Fruit fly (Drosophila melanogaster) whole organism, embryonic: ENCODE results near the gene SNRPG.

Source experiments
- ATbp ChIP-seq: fragments of 200-800 bp; sonication (Bioruptor generic); optimal IDR thresholded peaks from 2 replicates; lab custom pipeline; 2017; ENCODE audit warnings: missing biosample characterization, mild to moderate bottlenecking, missing genetic modification characterization, missing genetic modification reagents
- Ada2b ChIP-seq: fragments of 200-800 bp; sonication (Bioruptor generic); IDR thresholded peaks from 2 replicates; pipeline ENCODE4 v1.3.6; 2022; ENCODE audit warnings: missing biosample characterization, missing genetic modification characterization
- Atf6 ChIP-seq: fragments of 200-800 bp; sonication (Bioruptor generic); IDR thresholded peaks from 2 replicates; pipeline ENCODE4 v1.3.6; 2022; ENCODE audit warnings: missing biosample characterization, missing genetic modification characterization
- CG10431 ChIP-seq: fragments of 200-800 bp; sonication (Bioruptor generic); optimal IDR thresholded peaks from 3 replicates; lab custom pipeline; 2018; ENCODE audit warnings: missing biosample characterization, mild to moderate bottlenecking, missing genetic modification characterization
- CG11723 ChIP-seq: fragments of 200-800 bp; sonication (Bioruptor generic); optimal IDR thresholded peaks from 2 replicates; lab custom pipeline; 2017; ENCODE audit warnings: missing biosample characterization, mild to moderate bottlenecking, missing genetic modification characterization
- CG12155 ChIP-seq: fragments of 200-800 bp; sonication (Bioruptor generic); optimal IDR thresholded peaks from 3 replicates; lab custom pipeline; 2016; ENCODE audit warnings: missing biosample characterization, missing genetic modification characterization
- CG13296 ChIP-seq: fragments of 200-800 bp; sonication (Bioruptor generic); optimal IDR thresholded peaks from 3 replicates; lab custom pipeline; 2018; ENCODE audit warnings: missing biosample characterization, mild to moderate bottlenecking, missing genetic modification characterization
- CG13894 ChIP-seq: fragments of 200-800 bp; sonication (Bioruptor generic); optimal IDR thresholded peaks from 3 replicates; lab custom pipeline; 2018; ENCODE audit warnings: missing biosample characterization, mild to moderate bottlenecking, missing genetic modification characterization, moderate library complexity
- CG17328 ChIP-seq: fragments of 200-800 bp; sonication (Bioruptor generic); IDR thresholded peaks from 2 replicates; pipeline ENCODE4 v1.3.6; 2022; ENCODE audit warnings: missing biosample characterization, missing genetic modification characterization
- CG17802 ChIP-seq: fragments of 200-800 bp; sonication (Bioruptor generic); optimal IDR thresholded peaks from 2 replicates; lab custom pipeline; 2018; ENCODE audit warnings: missing biosample characterization, mild to moderate bottlenecking, missing genetic modification characterization, moderate library complexity
- CG1792 ChIP-seq: fragments of 200-800 bp; sonication (Bioruptor generic); optimal IDR thresholded peaks from 2 replicates; lab custom pipeline; 2016; ENCODE audit warnings: missing biosample characterization, missing genetic modification characterization
- CG18599 ChIP-seq: fragments of 200-800 bp; sonication (Bioruptor generic); optimal IDR thresholded peaks from 3 replicates; lab custom pipeline; 2017; ENCODE audit warnings: missing biosample characterization, missing genetic modification characterization, mild to moderate bottlenecking, moderate library complexity, missing genetic modification reagents
- CG18619 ChIP-seq: fragments of 200-800 bp; sonication (Bioruptor generic); optimal IDR thresholded peaks from 3 replicates; lab custom pipeline; 2017; ENCODE audit warnings: missing biosample characterization, mild to moderate bottlenecking, missing genetic modification characterization
- CG2678 ChIP-seq: fragments of 200-800 bp; sonication (Bioruptor generic); optimal IDR thresholded peaks from 3 replicates; lab custom pipeline; 2019; ENCODE audit warnings: missing biosample characterization, mild to moderate bottlenecking, missing genetic modification characterization, moderate library complexity
- CG32532 ChIP-seq: fragments of 200-800 bp; sonication (Bioruptor generic); IDR thresholded peaks from 2 replicates; pipeline ENCODE4 v1.3.6; 2022; ENCODE audit warnings: missing biosample characterization, missing genetic modification characterization
- CG3407 ChIP-seq: fragments of 200-800 bp; sonication (Bioruptor generic); optimal IDR thresholded peaks from 2 replicates; lab custom pipeline; 2018; ENCODE audit warnings: missing biosample characterization, mild to moderate bottlenecking, missing genetic modification characterization
- CG34376 ChIP-seq: fragments of 200-800 bp; sonication (Bioruptor generic); optimal IDR thresholded peaks from 2 replicates; lab custom pipeline; 2018; ENCODE audit warnings: missing biosample characterization, mild to moderate bottlenecking, missing genetic modification characterization
- CG4282 ChIP-seq: fragments of 200-800 bp; sonication (Bioruptor generic); optimal IDR thresholded peaks from 2 replicates; lab custom pipeline; 2016; ENCODE audit warnings: missing biosample characterization, missing genetic modification characterization
- CG4328 ChIP-seq: fragments of 200-800 bp; sonication (Bioruptor generic); optimal IDR thresholded peaks from 3 replicates; lab custom pipeline; 2017; ENCODE audit warnings: missing biosample characterization, missing genetic modification reagents, missing genetic modification characterization
- CG6254 ChIP-seq: fragments of 200-800 bp; sonication (Bioruptor generic); optimal IDR thresholded peaks from 3 replicates; lab custom pipeline; 2017; ENCODE audit warnings: mild to moderate bottlenecking, missing biosample characterization, missing genetic modification reagents, missing genetic modification characterization
- CG7745 ChIP-seq: fragments of 200-800 bp; sonication (Bioruptor generic); optimal IDR thresholded peaks from 2 replicates; lab custom pipeline; 2018; ENCODE audit warnings: missing biosample characterization, mild to moderate bottlenecking, missing genetic modification characterization, moderate library complexity
- CG7963 ChIP-seq: fragments of 200-800 bp; sonication (Bioruptor generic); IDR thresholded peaks from 3 replicates; pipeline ENCODE4 v1.3.6; 2022; ENCODE audit warnings: missing biosample characterization, missing genetic modification characterization; ENCODE audit not compliant: partially characterized antibody
- CTCF ChIP-seq: fragments of 200-800 bp; sonication (Bioruptor generic); optimal IDR thresholded peaks from 2 replicates; lab custom pipeline; 2017; ENCODE audit warnings: missing biosample characterization, mild to moderate bottlenecking, missing genetic modification characterization, moderate library complexity
- D ChIP-seq, 2 experiments: fragments of 200-800 bp in 1 of 2; fragments of >200 bp in 1 of 2; sonication (Bioruptor generic) in 1 of 2; optimal IDR thresholded peaks; 2 replicates in 1 of 2; 3 replicates in 1 of 2; lab custom pipeline; 2017; ENCODE audit warnings: mild to moderate bottlenecking in 1 of 2, missing biosample characterization in 1 of 2, missing genetic modification characterization in 1 of 2, missing genetic modification reagents in 1 of 2
- D19A ChIP-seq: fragments of 200-800 bp; optimal IDR thresholded peaks from 3 replicates; lab custom pipeline; 2019; ENCODE audit warnings: missing biosample characterization, mild to moderate bottlenecking, missing genetic modification characterization, moderate library complexity
- Dip3 ChIP-seq: fragments of 200-800 bp; sonication (Bioruptor generic); optimal IDR thresholded peaks from 3 replicates; lab custom pipeline; 2016; ENCODE audit warnings: missing biosample characterization, missing genetic modification characterization
- Fer1 ChIP-seq: fragments of 200-800 bp; sonication (Bioruptor generic); optimal IDR thresholded peaks from 2 replicates; lab custom pipeline; 2017; ENCODE audit warnings: missing biosample characterization, mild to moderate bottlenecking, missing genetic modification characterization
- HmgZ ChIP-seq: fragments of 200-800 bp; sonication (Bioruptor generic); optimal IDR thresholded peaks from 2 replicates; lab custom pipeline; 2018; ENCODE audit warnings: missing biosample characterization, mild to moderate bottlenecking, missing genetic modification characterization
- Med ChIP-seq: fragments of 200-800 bp; sonication (Bioruptor generic); peaks from one replicate; lab custom pipeline; 2016; ENCODE audit warnings: missing biosample characterization, missing genetic modification characterization, mild to moderate bottlenecking, inconsistent platforms, moderate library complexity
- TFAM ChIP-seq: fragments of 200-800 bp; sonication (Bioruptor generic); optimal IDR thresholded peaks from 2 replicates; lab custom pipeline; 2017; ENCODE audit warnings: missing biosample characterization, missing genetic modification characterization, inconsistent platforms
- bab2 ChIP-seq: fragments of 200-800 bp; sonication (Bioruptor generic); optimal IDR thresholded peaks from 2 replicates; lab custom pipeline; 2016; ENCODE audit warnings: missing biosample characterization, missing genetic modification characterization
- btn ChIP-seq: fragments of 200-800 bp; sonication (Bioruptor generic); optimal IDR thresholded peaks from 2 replicates; lab custom pipeline; 2016; ENCODE audit warnings: missing biosample characterization, missing genetic modification characterization
- da ChIP-seq: fragments of 200-800 bp; sonication (Bioruptor generic); optimal IDR thresholded peaks from 2 replicates; lab custom pipeline; 2016; ENCODE audit warnings: missing biosample characterization, missing genetic modification characterization
- dm ChIP-seq: fragments of 200-800 bp; sonication (Bioruptor generic); optimal IDR thresholded peaks from 3 replicates; lab custom pipeline; 2016; ENCODE audit warnings: missing biosample characterization, missing genetic modification characterization
- en ChIP-seq: fragments of 200-800 bp; sonication (Bioruptor generic); optimal IDR thresholded peaks from 2 replicates; lab custom pipeline; 2016; ENCODE audit warnings: missing biosample characterization, missing genetic modification characterization
- ftz-f1 ChIP-seq: fragments of 200-800 bp; sonication (Bioruptor generic); optimal IDR thresholded peaks from 2 replicates; lab custom pipeline; 2016; ENCODE audit warnings: missing biosample characterization, missing genetic modification characterization
- insv ChIP-seq, 2 experiments: fragments of 200-800 bp; sonication (Bioruptor generic); optimal IDR thresholded peaks; 3 replicates each; lab custom pipeline; 2016 to 2018; ENCODE audit warnings: missing biosample characterization in 2 of 2, missing genetic modification characterization in 2 of 2
- lmd ChIP-seq: fragments of 200-800 bp; sonication (Bioruptor generic); IDR thresholded peaks from 2 replicates; pipeline ENCODE4 v1.3.6; 2022; ENCODE audit warnings: missing biosample characterization, missing genetic modification characterization
- mirr ChIP-seq: fragments of 200-800 bp; sonication (Bioruptor generic); optimal IDR thresholded peaks from 3 replicates; lab custom pipeline; 2018; ENCODE audit warnings: missing biosample characterization, mild to moderate bottlenecking, missing genetic modification characterization
- otp ChIP-seq: fragments of 200-800 bp; sonication (Bioruptor generic); IDR thresholded peaks from 3 replicates; pipeline ENCODE4, ENCODE4 v1.3.6; 2022; ENCODE audit warnings: missing biosample characterization, missing genetic modification characterization
- peb ChIP-seq: fragments of 200-800 bp; sonication (Bioruptor generic); IDR thresholded peaks from 2 replicates; pipeline ENCODE4 v1.3.6; 2022; ENCODE audit warnings: missing biosample characterization, missing genetic modification characterization
- sc ChIP-seq, 3 experiments: fragments of >200 bp in 2 of 3; fragments of 200-800 bp in 1 of 3; sonication (Bioruptor generic) in 1 of 3; optimal IDR thresholded peaks; 2 replicates in 2 of 3; 3 replicates in 1 of 3; lab custom pipeline; 2017; ENCODE audit warnings: mild to moderate bottlenecking in 1 of 3, missing biosample characterization in 1 of 3, missing genetic modification characterization in 1 of 3, missing genetic modification reagents in 1 of 3
- stwl ChIP-seq: fragments of 200-800 bp; sonication (Bioruptor generic); optimal IDR thresholded peaks from 3 replicates; lab custom pipeline; 2018; ENCODE audit warnings: missing biosample characterization, mild to moderate bottlenecking, missing genetic modification characterization, moderate library complexity
- tin ChIP-seq: fragments of 200-800 bp; sonication (Bioruptor generic); optimal IDR thresholded peaks from 3 replicates; lab custom pipeline; 2016; ENCODE audit warnings: missing biosample characterization, missing genetic modification characterization
- tll ChIP-seq, 2 experiments: fragments of 200-800 bp in 1 of 2; fragments of >200 bp in 1 of 2; sonication (Bioruptor generic) in 1 of 2; optimal IDR thresholded peaks; 2 replicates each; lab custom pipeline; 2017 to 2019; ENCODE audit warnings: missing biosample characterization in 2 of 2, missing genetic modification characterization in 2 of 2, mild to moderate bottlenecking in 1 of 2, moderate library complexity in 1 of 2
- unpg ChIP-seq: fragments of 200-800 bp; sonication (Bioruptor generic); optimal IDR thresholded peaks from 3 replicates; lab custom pipeline; 2018; ENCODE audit warnings: missing biosample characterization, mild to moderate bottlenecking, missing genetic modification characterization, moderate library complexity
- wek ChIP-seq: fragments of 200-800 bp; sonication (Bioruptor generic); optimal IDR thresholded peaks from 3 replicates; lab custom pipeline; 2018; ENCODE audit warnings: missing biosample characterization, mild to moderate bottlenecking, missing genetic modification characterization, moderate library complexity
- wor ChIP-seq: fragments of 200-800 bp; sonication (Bioruptor generic); IDR thresholded peaks from 2 replicates; pipeline ENCODE4 v1.3.6; 2022; ENCODE audit warnings: missing biosample characterization, missing genetic modification characterization
- z ChIP-seq: fragments of 200-800 bp; sonication (Bioruptor generic); IDR thresholded peaks from 3 replicates; pipeline ENCODE4 v1.3.6; 2022; ENCODE audit warnings: missing biosample characterization, missing genetic modification characterization

The SNRPG gene

dm6 chrX:16644535-16645131, 4.4 kb upstream of the SNRPG start (continued):
- TF ChIP-seq CG3407 (GFP tag; lab: Kevin White, UChicago) (peak; percentile 76), CG1792 (no peak), btn (GFP tag; lab: Kevin White, UChicago) (peak; percentile 54), TFAM (peak; percentile 24), z (GFP tag; lab: Robert Waterston, UW) (0 out of 3 replicates have a peak, but pooled peaks have one; percentile 28), Med (GFP tag; lab: Kevin White, UChicago) (peak; percentile 83), CG4282 (GFP tag; lab: Kevin White, UChicago) (no peak), CG2678 (tag; lab: Kevin White, UChicago) (peak; percentile 64), Atf6 (peak; percentile 37; the same call in 1 of the 2 replicates), CG13894 (tag; lab: Kevin White, UChicago) (no peak), D (optimal IDR thresholded peaks at IDR 0.05; lab: Kevin White, UChicago) (no peak), D (GFP tag; optimal IDR thresholded peaks at IDR 0.05; lab: Kevin White, UChicago) (peak; percentile 37), stwl (tag; lab: Kevin White, UChicago) (peak; percentile 2), CG18599 (GFP tag; lab: Kevin White, UChicago) (peak; percentile 39), CG18619 (GFP tag; lab: Kevin White, UChicago) (peak; percentile 45), ftz-f1 (GFP tag; lab: Kevin White, UChicago) (no peak), CG12155 (GFP tag; lab: Kevin White, UChicago) (no peak), tll (GFP tag; optimal IDR thresholded peaks at IDR 0.05; lab: Kevin White, UChicago) (peak in 1 of 2 experiments; percentile 80), dm (no peak), HmgZ (tag; lab: Kevin White, UChicago) (peak; percentile 27), insv (GFP tag; optimal IDR thresholded peaks at IDR 0.05; lab: Kevin White, UChicago) (peak in 1 of 2 experiments; percentile 50), CG17328 (GFP tag; lab: Robert Waterston, UW) (peak; percentile 48; the same call in 1 of the 2 replicates), CG13296 (GFP tag; lab: Kevin White, UChicago) (peak; percentile 55), sc (optimal IDR thresholded peaks at IDR 0.05; lab: Kevin White, UChicago) (no peak), sc (GFP tag; optimal IDR thresholded peaks at IDR 0.05; lab: Kevin White, UChicago) (peak; percentile 44), CG10431 (GFP tag; lab: Kevin White, UChicago) (peak; percentile 33), peb (no peak), wor (GFP tag; lab: Robert Waterston, UW) (no peak), en (GFP tag; lab: Kevin White, UChicago) (no peak), CG34376 (GFP tag; lab: Kevin White, UChicago) (peak; percentile 27), CTCF (GFP tag; lab: Kevin White, UChicago) (no peak), Dip3 (no peak), Fer1 (GFP tag; lab: Kevin White, UChicago) (peak; percentile 17), da (GFP tag; lab: Kevin White, UChicago) (no peak), CG11723 (peak; percentile 54), otp (GFP tag; lab: Robert Waterston, UW) (peak; percentile 66; the same call in 2 of the 3 replicates), wek (peak; percentile 78), lmd (no peak), ATbp (GFP tag; lab: Kevin White, UChicago) (peak; percentile 89), bab2 (GFP tag; lab: Kevin White, UChicago) (peak; percentile 58), CG7745 (tag; lab: Kevin White, UChicago) (peak; percentile 66), mirr (GFP tag; lab: Kevin White, UChicago) (peak; percentile 25), D19A (tag; lab: Kevin White, UChicago) (peak; percentile 41), CG32532 (GFP tag; lab: Robert Waterston, UW) (no peak), CG4328 (GFP tag; lab: Kevin White, UChicago) (peak; percentile 48), CG7963 (no peak), Ada2b (GFP tag; lab: Robert Waterston, UW) (no peak), tin (GFP tag; lab: Kevin White, UChicago) (no peak), CG6254 (GFP tag; lab: Kevin White, UChicago) (peak; percentile 48), unpg (peak; percentile 18), CG17802 (no peak)
